Worm (Caenorhabditis elegans) whole organism, late embryonic: ENCODE measurements around the gene R03G8.1.

Experiments used
- C08G9.2 ChIP-seq: sonication (generic microtip); optimal IDR thresholded peaks from 2 replicates; lab custom pipeline; 2016; ENCODE audit warnings: mild to moderate bottlenecking, missing genetic modification characterization, moderate library complexity, missing compliant biosample characterization
- C38D4.7 ChIP-seq: fragments of 200-800 bp; sonication (Bioruptor generic); optimal IDR thresholded peaks from 2 replicates; lab custom pipeline; 2018; ENCODE audit warnings: mild to moderate bottlenecking, missing genetic modification characterization, moderate library complexity, missing compliant biosample characterization
- F13H6.1 ChIP-seq: sonication (generic microtip); optimal IDR thresholded peaks from 2 replicates; lab custom pipeline; 2016; ENCODE audit warnings: missing genetic modification characterization, missing compliant biosample characterization
- K02D7.2 ChIP-seq: sonication (generic microtip); optimal IDR thresholded peaks from 2 replicates; lab custom pipeline; 2017; ENCODE audit warnings: mild to moderate bottlenecking, missing genetic modification characterization, missing compliant biosample characterization
- K09A11.1 ChIP-seq: sonication (generic microtip); optimal IDR thresholded peaks from 2 replicates; lab custom pipeline; 2017; ENCODE audit warnings: antibody characterized with exemption, mild to moderate bottlenecking, missing genetic modification characterization, missing compliant biosample characterization; ENCODE audit not compliant: insufficient read depth
- T23F11.4 ChIP-seq: fragments of 200-800 bp; sonication (Bioruptor generic); optimal IDR thresholded peaks from 2 replicates; lab custom pipeline; 2018; ENCODE audit warnings: mild to moderate bottlenecking, missing genetic modification characterization, missing compliant biosample characterization
- Y22D7AL.16 ChIP-seq: sonication (generic microtip); optimal IDR thresholded peaks from 2 replicates; lab custom pipeline; 2016; ENCODE audit warnings: missing genetic modification characterization, missing compliant biosample characterization
- ahr-1 ChIP-seq: sonication (generic microtip); optimal IDR thresholded peaks from 2 replicates; lab custom pipeline; 2016; ENCODE audit warnings: missing genetic modification characterization, missing compliant biosample characterization
- ama-1 ChIP-seq: fragments of 150-350 bp; optimal IDR thresholded peaks from 2 replicates; lab custom pipeline; 2014
- ceh-14 ChIP-seq: sonication (generic microtip); optimal IDR thresholded peaks from 2 replicates; lab custom pipeline; 2016; ENCODE audit warnings: missing genotype, missing genetic modification characterization, missing compliant biosample characterization
- ceh-18 ChIP-seq: sonication (generic microtip); optimal IDR thresholded peaks from 2 replicates; lab custom pipeline; 2016; ENCODE audit warnings: missing genetic modification characterization, missing compliant biosample characterization
- ceh-19 ChIP-seq: fragments of 200-800 bp; sonication (Bioruptor generic); optimal IDR thresholded peaks from 2 replicates; lab custom pipeline; 2018; ENCODE audit warnings: mild to moderate bottlenecking, missing genetic modification characterization, missing compliant biosample characterization
- ceh-2 ChIP-seq: sonication (generic microtip); optimal IDR thresholded peaks from 2 replicates; lab custom pipeline; 2016; ENCODE audit warnings: missing genotype, missing genetic modification characterization, missing compliant biosample characterization
- ceh-22 ChIP-seq: sonication (generic microtip); optimal IDR thresholded peaks from 2 replicates; lab custom pipeline; 2017; ENCODE audit warnings: missing biosample characterization, missing genetic modification characterization
- ceh-24 ChIP-seq: sonication (generic microtip); optimal IDR thresholded peaks from 2 replicates; lab custom pipeline; 2016; ENCODE audit warnings: mild to moderate bottlenecking, missing genetic modification characterization, missing compliant biosample characterization
- ceh-30 ChIP-seq: fragments of 150-350 bp; optimal IDR thresholded peaks from 2 replicates; lab custom pipeline; 2014; ENCODE audit warnings: missing biosample characterization, missing genetic modification characterization
- ceh-31 ChIP-seq: sonication (generic microtip); optimal IDR thresholded peaks from 2 replicates; lab custom pipeline; 2016; ENCODE audit warnings: missing genetic modification characterization, missing compliant biosample characterization
- ceh-34 ChIP-seq: sonication (generic microtip); optimal IDR thresholded peaks from 2 replicates; lab custom pipeline; 2016; ENCODE audit warnings: mild to moderate bottlenecking, missing genetic modification characterization, missing compliant biosample characterization
- ceh-45 ChIP-seq: fragments of 200-800 bp; sonication (Bioruptor generic); IDR thresholded peaks from 2 replicates; pipeline ENCODE4 v1.3.6; 2022; ENCODE audit warnings: missing genetic modification reagents, missing genetic modification characterization, missing compliant biosample characterization
- ceh-48 ChIP-seq: sonication (generic microtip); optimal IDR thresholded peaks from 2 replicates; lab custom pipeline; 2016; ENCODE audit warnings: missing genetic modification characterization, inconsistent platforms, missing compliant biosample characterization
- ceh-6 ChIP-seq: fragments of 200-800 bp; sonication (Bioruptor generic); optimal IDR thresholded peaks from 2 replicates; lab custom pipeline; 2018; ENCODE audit warnings: mild to moderate bottlenecking, missing genetic modification characterization, missing compliant biosample characterization
- ceh-9 ChIP-seq: sonication (generic microtip); optimal IDR thresholded peaks from 2 replicates; lab custom pipeline; 2016; ENCODE audit warnings: mild to moderate bottlenecking, missing genetic modification characterization, inconsistent platforms, missing compliant biosample characterization
- che-1 ChIP-seq: sonication (generic microtip); optimal IDR thresholded peaks from 2 replicates; lab custom pipeline; 2016; ENCODE audit warnings: mild to moderate bottlenecking, missing genetic modification characterization, missing compliant biosample characterization
- dve-1 ChIP-seq: sonication (generic microtip); optimal IDR thresholded peaks from 2 replicates; lab custom pipeline; 2017; ENCODE audit warnings: antibody characterized with exemption, mild to moderate bottlenecking, missing genetic modification characterization, missing compliant biosample characterization
- elt-2 ChIP-seq: sonication (generic microtip); optimal IDR thresholded peaks from 2 replicates; lab custom pipeline; 2016; ENCODE audit warnings: missing genetic modification reagents, missing genetic modification characterization, missing compliant biosample characterization
- elt-4 ChIP-seq: sonication (generic microtip); optimal IDR thresholded peaks from 2 replicates; lab custom pipeline; 2016; ENCODE audit warnings: missing genetic modification characterization, missing compliant biosample characterization
- eyg-1 ChIP-seq: sonication (generic microtip); optimal IDR thresholded peaks from 2 replicates; lab custom pipeline; 2016; ENCODE audit warnings: missing genotype, missing genetic modification characterization, missing compliant biosample characterization
- fax-1 ChIP-seq: sonication (generic microtip); optimal IDR thresholded peaks from 2 replicates; lab custom pipeline; 2016; ENCODE audit warnings: missing genotype, missing genetic modification characterization, missing compliant biosample characterization
- fkh-10 ChIP-seq: fragments of 150-350 bp; optimal IDR thresholded peaks from 2 replicates; lab custom pipeline; 2014; ENCODE audit warnings: missing biosample characterization, missing genetic modification reagents, missing genetic modification characterization
- fkh-6 ChIP-seq: sonication (generic microtip); optimal IDR thresholded peaks from 2 replicates; lab custom pipeline; 2016; ENCODE audit warnings: missing genetic modification characterization, missing compliant biosample characterization
- gmeb-2 ChIP-seq: sonication (generic microtip); optimal IDR thresholded peaks from 2 replicates; lab custom pipeline; 2016; ENCODE audit warnings: missing genetic modification characterization, inconsistent platforms, missing compliant biosample characterization
- hlh-13 ChIP-seq: fragments of 200-800 bp; sonication (Bioruptor generic); optimal IDR thresholded peaks from 2 replicates; lab custom pipeline; 2018; ENCODE audit warnings: mild to moderate bottlenecking, missing genetic modification characterization, missing compliant biosample characterization
- hlh-15 ChIP-seq: sonication (generic microtip); optimal IDR thresholded peaks from 2 replicates; lab custom pipeline; 2016; ENCODE audit warnings: missing genetic modification characterization, missing compliant biosample characterization
- hlh-30 ChIP-seq: sonication (generic microtip); optimal IDR thresholded peaks from 2 replicates; lab custom pipeline; 2017; ENCODE audit warnings: antibody characterized with exemption, missing genetic modification characterization, missing compliant biosample characterization; ENCODE audit not compliant: insufficient read depth
- hlh-8 ChIP-seq: sonication (generic microtip); optimal IDR thresholded peaks from 2 replicates; lab custom pipeline; 2016; ENCODE audit warnings: missing genotype, missing genetic modification characterization, missing compliant biosample characterization
- lim-6 ChIP-seq: sonication (generic microtip); optimal IDR thresholded peaks from 2 replicates; lab custom pipeline; 2016; ENCODE audit warnings: missing genetic modification characterization, missing compliant biosample characterization
- lin-11 ChIP-seq: fragments of 200-800 bp; sonication (Bioruptor generic); optimal IDR thresholded peaks from 2 replicates; lab custom pipeline; 2018; ENCODE audit warnings: mild to moderate bottlenecking, missing genetic modification characterization, missing compliant biosample characterization
- madf-2 ChIP-seq: sonication (generic microtip); optimal IDR thresholded peaks from 2 replicates; lab custom pipeline; 2017; ENCODE audit warnings: missing genetic modification characterization, missing compliant biosample characterization
- nfya-1 ChIP-seq: sonication (generic microtip); optimal IDR thresholded peaks from 2 replicates; lab custom pipeline; 2017; ENCODE audit warnings: missing genetic modification characterization, mild to moderate bottlenecking, missing compliant biosample characterization, antibody characterized with exemption, moderate library complexity
- nhr-11 ChIP-seq: fragments of 150-350 bp; optimal IDR thresholded peaks from 2 replicates; lab custom pipeline; 2014; ENCODE audit warnings: missing biosample characterization, missing genetic modification characterization
- nhr-232 ChIP-seq: sonication (generic microtip); optimal IDR thresholded peaks from 2 replicates; lab custom pipeline; 2016; ENCODE audit warnings: missing genetic modification characterization, missing compliant biosample characterization
- odd-2 ChIP-seq: sonication (generic microtip); optimal IDR thresholded peaks from 2 replicates; lab custom pipeline; 2017; ENCODE audit warnings: antibody characterized with exemption, mild to moderate bottlenecking, missing genetic modification characterization, missing compliant biosample characterization
- pax-1 ChIP-seq: fragments of 150-350 bp; optimal IDR thresholded peaks from 2 replicates; lab custom pipeline; 2014; ENCODE audit warnings: missing biosample characterization, missing genetic modification characterization
- pha-4 ChIP-seq: fragments of 150-350 bp; optimal IDR thresholded peaks from 2 replicates; lab custom pipeline; 2018; ENCODE audit warnings: missing biosample characterization, missing genetic modification reagents, missing genetic modification characterization
- pqm-1 ChIP-seq: sonication (generic microtip); optimal IDR thresholded peaks from 2 replicates; lab custom pipeline; 2016; ENCODE audit warnings: missing genetic modification characterization, missing compliant biosample characterization
- pros-1 ChIP-seq: fragments of 150-350 bp; optimal IDR thresholded peaks from 2 replicates; lab custom pipeline; 2014; ENCODE audit warnings: missing biosample characterization, missing genetic modification reagents, missing genetic modification characterization
- sdc-2 ChIP-seq: sonication (generic microtip); optimal IDR thresholded peaks from 2 replicates; lab custom pipeline; 2016; ENCODE audit warnings: missing genotype, missing genetic modification characterization, missing compliant biosample characterization
- sox-2 ChIP-seq: fragments of 200-800 bp; sonication (Bioruptor generic); IDR thresholded peaks from 2 replicates; pipeline ENCODE4 v1.3.6; 2022; ENCODE audit warnings: missing genetic modification reagents, missing genetic modification characterization, missing compliant biosample characterization
- syd-9 ChIP-seq: sonication (generic microtip); optimal IDR thresholded peaks from 2 replicates; lab custom pipeline; 2016; ENCODE audit warnings: mild to moderate bottlenecking, missing genetic modification characterization, moderate library complexity, missing compliant biosample characterization
- tbx-2 ChIP-seq: sonication (generic microtip); optimal IDR thresholded peaks from 2 replicates; lab custom pipeline; 2016; ENCODE audit warnings: missing genetic modification characterization, missing compliant biosample characterization
- tbx-7 ChIP-seq: sonication (generic microtip); optimal IDR thresholded peaks from 2 replicates; lab custom pipeline; 2016; ENCODE audit warnings: missing genotype, missing genetic modification characterization, missing compliant biosample characterization
- unc-55 ChIP-seq: sonication (generic microtip); optimal IDR thresholded peaks from 2 replicates; lab custom pipeline; 2017; ENCODE audit warnings: missing biosample characterization, missing genetic modification reagents, missing genetic modification characterization
- unc-86 ChIP-seq: sonication (generic microtip); optimal IDR thresholded peaks from 2 replicates; lab custom pipeline; 2016; ENCODE audit warnings: missing genetic modification characterization, missing compliant biosample characterization
- zip-5 ChIP-seq: sonication (generic microtip); optimal IDR thresholded peaks from 2 replicates; lab custom pipeline; 2016; ENCODE audit warnings: missing genetic modification characterization, missing compliant biosample characterization

R03G8.1 gene

DNA sequence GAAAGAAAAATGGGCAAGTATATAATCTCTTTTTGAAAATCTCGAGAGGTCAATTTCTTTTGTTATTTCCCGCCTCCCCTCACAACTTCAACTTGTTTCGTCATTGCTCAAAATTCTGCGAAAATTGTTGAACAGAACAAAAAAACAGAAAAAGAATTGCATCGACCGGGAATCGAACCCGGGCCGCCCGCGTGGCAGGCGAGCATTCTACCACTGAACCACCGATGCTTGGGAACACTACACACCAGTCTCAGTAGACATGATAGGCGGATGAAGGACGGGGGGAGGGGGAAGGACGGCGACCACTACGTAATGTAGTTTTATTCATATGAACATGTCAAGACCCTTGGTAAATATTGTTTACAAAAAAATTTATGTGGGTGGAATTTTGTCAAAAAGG, 36.7 kb downstream of the R03G8.1 start:
- peak; percentile 40 for TF ChIP-seq hlh-15
- no peak for TF ChIP-seq ceh-30 (tag; lab: Kevin White, UChicago)
- TF ChIP-seq ahr-1 = peak; percentile 65
- TF ChIP-seq fkh-10 = no peak
- peak; percentile 46 for TF ChIP-seq dve-1
- TF ChIP-seq pha-4 (tag; lab: Kevin White, UChicago) = no peak
- TF ChIP-seq gmeb-2 (tag; lab: Kevin White, UChicago) = peak; percentile 92
- TF ChIP-seq nhr-232 (tag; lab: Kevin White, UChicago) = peak; percentile 95
- no peak for TF ChIP-seq pax-1 (tag; lab: Kevin White, UChicago)
- TF ChIP-seq C38D4.7 = peak; percentile 91
- peak; percentile 69 for TF ChIP-seq hlh-30 (tag; lab: Kevin White, UChicago)
- TF ChIP-seq fkh-6 (tag; lab: Kevin White, UChicago) = peak; percentile 79
- peak; percentile 97 for TF ChIP-seq elt-2 (tag; lab: Kevin White, UChicago)
- no peak for TF ChIP-seq nhr-11 (tag; lab: Kevin White, UChicago)
- TF ChIP-seq ceh-48 (tag; lab: Kevin White, UChicago) = peak; percentile 73
- TF ChIP-seq hlh-8 = peak; percentile 26
- TF ChIP-seq C08G9.2 (tag; lab: Kevin White, UChicago) = peak; percentile 91
- TF ChIP-seq che-1 (tag; lab: Kevin White, UChicago) = peak; percentile 94
- peak; percentile 61 for TF ChIP-seq ceh-18
- peak; percentile 7 for TF ChIP-seq tbx-7
- peak; percentile 43 for TF ChIP-seq pqm-1 (tag; lab: Kevin White, UChicago)
- TF ChIP-seq syd-9 (tag; lab: Kevin White, UChicago) = peak; percentile 75
- no peak for TF ChIP-seq ceh-22 (tag; lab: Kevin White, UChicago)
- TF ChIP-seq sox-2 (GFP tag; lab: Robert Waterston, UW) = peak; percentile 93
- peak; percentile 90 for TF ChIP-seq K02D7.2 (tag; lab: Kevin White, UChicago)
- peak; percentile 95 for TF ChIP-seq ceh-45
- TF ChIP-seq pros-1 (tag; lab: Kevin White, UChicago) = peak; percentile 37
- peak; percentile 86 for TF ChIP-seq ceh-31 (tag; lab: Kevin White, UChicago)
- TF ChIP-seq fax-1 (tag; lab: Kevin White, UChicago) = peak; percentile 59
- TF ChIP-seq ceh-19 (GFP tag; lab: Kevin White, UChicago) = peak; percentile 92
- peak; percentile 94 for TF ChIP-seq ceh-14 (tag; lab: Kevin White, UChicago)
- peak; percentile 71 for TF ChIP-seq nfya-1 (tag; lab: Kevin White, UChicago)
- TF ChIP-seq lim-6 = peak; percentile 86
- peak; percentile 89 for TF ChIP-seq K09A11.1 (tag; lab: Kevin White, UChicago)
- peak; percentile 93 for TF ChIP-seq tbx-2 (tag; lab: Kevin White, UChicago)
- peak; percentile 52 for TF ChIP-seq zip-5 (tag; lab: Kevin White, UChicago)
- no peak for TF ChIP-seq unc-55 (GFP tag; lab: Kevin White, UChicago)
- TF ChIP-seq ceh-34 = peak; percentile 96
- peak; percentile 84 for TF ChIP-seq F13H6.1
- TF ChIP-seq ama-1 (lab: Kevin White, UChicago) = no peak
- no peak for TF ChIP-seq elt-4 (tag; lab: Kevin White, UChicago)
- TF ChIP-seq ceh-24 (tag; lab: Kevin White, UChicago) = peak; percentile 86
- peak; percentile 92 for TF ChIP-seq unc-86 (tag; lab: Kevin White, UChicago)
- peak; percentile 93 for TF ChIP-seq sdc-2 (tag; lab: Kevin White, UChicago)
- peak; percentile 87 for TF ChIP-seq hlh-13 (GFP tag; lab: Kevin White, UChicago)
- TF ChIP-seq ceh-6 (GFP tag; lab: Kevin White, UChicago) = peak; percentile 95
- TF ChIP-seq ceh-9 = peak; percentile 89
- TF ChIP-seq lin-11 (tag; lab: Kevin White, UChicago) = peak; percentile 92
- TF ChIP-seq odd-2 = peak; percentile 74
- TF ChIP-seq eyg-1 (tag; lab: Kevin White, UChicago) = peak; percentile 79
- TF ChIP-seq Y22D7AL.16 (tag; lab: Kevin White, UChicago) = peak; percentile 87
- TF ChIP-seq T23F11.4 (GFP tag; lab: Kevin White, UChicago) = peak; percentile 83
- TF ChIP-seq madf-2 (tag; lab: Kevin White, UChicago) = peak; percentile 69
- peak; percentile 83 for TF ChIP-seq ceh-2 (tag; lab: Kevin White, UChicago)
